Fruit fly (Drosophila melanogaster) whole organism, prepupa: ENCODE measurements around the gene LManIV.

Experiments
- CG11762 ChIP-seq: fragments of 200-800 bp; sonication (Bioruptor generic); optimal IDR thresholded peaks from 3 replicates; lab custom pipeline; 2016; ENCODE audit warnings: missing biosample characterization, missing genetic modification characterization; ENCODE audit not compliant: insufficient read depth
- CG1621 ChIP-seq: fragments of 200-800 bp; sonication (Bioruptor generic); optimal IDR thresholded peaks from 3 replicates; lab custom pipeline; 2018; ENCODE audit warnings: missing biosample characterization, mild to moderate bottlenecking, missing genetic modification characterization
- CG31627 ChIP-seq: fragments of 200-800 bp; sonication (Bioruptor generic); optimal IDR thresholded peaks from 3 replicates; lab custom pipeline; 2016; ENCODE audit warnings: missing biosample characterization, missing genetic modification characterization
- CG6163 ChIP-seq: fragments of 200-800 bp; sonication (Bioruptor generic); IDR thresholded peaks from 3 replicates; pipeline ENCODE4 v1.3.6; 2022; ENCODE audit warnings: missing biosample characterization, missing genetic modification characterization
- CG6792 ChIP-seq: fragments of 200-800 bp; sonication (Bioruptor generic); optimal IDR thresholded peaks from 3 replicates; lab custom pipeline; 2016; ENCODE audit warnings: missing biosample characterization, missing genetic modification characterization
- CG9139 ChIP-seq: fragments of 200-800 bp; sonication (Bioruptor generic); optimal IDR thresholded peaks from 3 replicates; lab custom pipeline; 2017; ENCODE audit warnings: missing biosample characterization, mild to moderate bottlenecking, missing genetic modification characterization
- Eip75B ChIP-seq: fragments of 200-800 bp; sonication (Bioruptor generic); optimal IDR thresholded peaks from 3 replicates; lab custom pipeline; 2016; ENCODE audit warnings: missing biosample characterization, missing genetic modification characterization
- Lpt ChIP-seq: fragments of 200-800 bp; sonication (Bioruptor generic); optimal IDR thresholded peaks from 3 replicates; lab custom pipeline; 2016; ENCODE audit warnings: missing biosample characterization, missing genetic modification characterization
- Smox ChIP-seq: fragments of 200-800 bp; sonication (Bioruptor generic); optimal IDR thresholded peaks from 3 replicates; lab custom pipeline; 2016; ENCODE audit warnings: missing biosample characterization, missing genetic modification characterization
- Sox14 ChIP-seq: fragments of 200-800 bp; sonication (Bioruptor generic); optimal IDR thresholded peaks from 3 replicates; lab custom pipeline; 2016; ENCODE audit warnings: missing biosample characterization, missing genetic modification characterization
- cyc ChIP-seq: fragments of 200-800 bp; sonication (Bioruptor generic); optimal IDR thresholded peaks from 3 replicates; lab custom pipeline; 2016; ENCODE audit warnings: missing biosample characterization, missing genetic modification characterization
- dsx ChIP-seq: fragments of 200-800 bp; optimal IDR thresholded peaks from 3 replicates; lab custom pipeline; 2019; ENCODE audit warnings: missing biosample characterization, mild to moderate bottlenecking, missing genetic modification characterization, moderate library complexity; ENCODE audit not compliant: poor library complexity, severe bottlenecking
- fd59A ChIP-seq: fragments of 200-800 bp; sonication (Bioruptor generic); optimal IDR thresholded peaks from 2 replicates; lab custom pipeline; 2017; ENCODE audit warnings: missing biosample characterization, mild to moderate bottlenecking, missing genetic modification characterization, missing genetic modification reagents
- fkh ChIP-seq: fragments of 200-800 bp; sonication (Bioruptor generic); optimal IDR thresholded peaks from 3 replicates; lab custom pipeline; 2017; ENCODE audit warnings: missing biosample characterization, mild to moderate bottlenecking, missing genetic modification characterization, moderate library complexity
- ss ChIP-seq, 2 experiments: fragments of 200-800 bp; sonication (Bioruptor generic); optimal IDR thresholded peaks; 2 replicates in 1 of 2; 3 replicates in 1 of 2; lab custom pipeline; 2017 to 2018; ENCODE audit warnings: mild to moderate bottlenecking in 2 of 2, missing biosample characterization in 2 of 2, missing genetic modification characterization in 2 of 2, moderate library complexity in 1 of 2
- vri ChIP-seq: fragments of 200-800 bp; sonication (Bioruptor generic); optimal IDR thresholded peaks from 3 replicates; lab custom pipeline; 2016; ENCODE audit warnings: missing biosample characterization, mild to moderate bottlenecking, missing genetic modification characterization

Gene LManIV

DNA sequence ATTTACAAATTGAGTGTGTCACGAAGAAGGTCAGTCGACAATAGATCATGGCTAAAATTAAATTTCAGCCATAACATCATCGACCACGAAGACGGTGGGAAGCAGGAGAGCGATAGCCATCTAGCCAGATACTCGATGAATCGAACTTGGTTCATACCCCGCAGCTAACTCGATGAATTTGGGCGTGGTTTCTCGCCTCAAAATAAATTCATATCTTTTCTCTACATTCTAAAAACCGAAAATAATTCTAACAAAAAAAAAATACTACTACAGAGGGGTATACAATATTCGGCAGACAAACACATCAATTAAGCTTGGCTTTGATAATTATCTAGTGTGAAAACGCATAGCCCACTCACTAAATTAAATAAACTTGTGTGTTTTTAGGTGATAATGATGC, 39.4 kb downstream of the LManIV start (continued):
- TF ChIP-seq ss (GFP tag; optimal IDR thresholded peaks at IDR 0.05; lab: Kevin White, UChicago) (no peak), CG31627 (GFP tag; lab: Kevin White, UChicago) (peak; percentile 8), Sox14 (no peak), Smox (no peak), Eip75B (GFP tag; lab: Kevin White, UChicago) (no peak), CG6163 (GFP tag; lab: Robert Waterston, UW) (peak; percentile 46; the same call in 1 of the 3 replicates)

DNA sequence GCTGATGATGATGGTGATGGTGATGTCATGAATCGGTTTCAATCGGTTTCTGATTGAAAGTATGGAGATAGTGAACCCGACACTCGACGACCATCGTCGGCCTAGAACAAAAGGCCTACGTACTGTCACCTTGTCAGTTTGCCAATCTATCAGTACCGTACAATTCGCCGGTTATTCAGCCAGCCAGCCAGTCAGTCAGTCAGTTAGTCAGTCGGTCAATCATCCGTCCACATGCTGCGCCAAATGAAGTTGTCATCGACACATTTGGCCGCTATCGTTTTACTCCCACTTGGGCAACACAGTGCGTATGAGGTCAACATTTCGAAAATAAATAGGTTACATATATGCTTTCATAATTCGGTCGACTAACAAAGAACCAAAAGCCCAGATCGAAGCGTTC, 51.1 kb downstream of the LManIV start:
- TF ChIP-seq CG6163 (GFP tag; lab: Robert Waterston, UW) (no peak), dsx (no peak), CG9139 (GFP tag; lab: Kevin White, UChicago) (no peak), vri (GFP tag; lab: Kevin White, UChicago) (peak; percentile 19), CG1621 (tag; lab: Kevin White, UChicago) (no peak), fd59A (GFP tag; lab: Kevin White, UChicago) (no peak), cyc (GFP tag; lab: Kevin White, UChicago) (no peak)
- TF ChIP-seq, all 60 proteins: peak for 1

DNA sequence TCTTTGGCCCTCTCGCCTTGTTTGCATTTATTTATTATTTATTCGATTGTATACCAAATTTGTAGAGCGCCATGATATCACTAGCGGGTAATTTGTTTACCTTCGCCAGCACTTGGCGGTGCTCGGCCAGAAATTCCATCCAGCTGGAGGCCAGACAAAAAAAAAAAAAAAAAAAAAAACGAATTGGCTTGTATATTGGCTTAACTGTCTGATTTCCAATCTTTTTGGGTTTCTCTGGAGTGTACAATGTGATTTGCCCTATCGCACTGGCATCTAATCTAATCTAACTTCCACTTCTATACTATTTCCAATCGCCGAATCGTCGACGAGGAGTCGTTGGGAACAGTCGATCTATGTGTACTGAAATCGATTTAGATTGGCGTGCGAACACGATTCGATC, 52.4 kb downstream of the LManIV start:
- TF ChIP-seq Lpt (GFP tag; lab: Kevin White, UChicago) (no peak), fkh (GFP tag; lab: Kevin White, UChicago) (peak; percentile 87), CG6792 (GFP tag; lab: Kevin White, UChicago) (no peak), CG11762 (GFP tag; lab: Kevin White, UChicago) (no peak)
